Fruit fly (Drosophila melanogaster) whole organism, embryonic: ENCODE measurements around the gene CG3036.

ENCODE experiments used
- CG1233 ChIP-seq: fragments of 200-800 bp; sonication (Bioruptor generic); optimal IDR thresholded peaks from 4 replicates; lab custom pipeline; 2018; ENCODE audit warnings: missing biosample characterization, mild to moderate bottlenecking, missing genetic modification characterization
- CG43689 ChIP-seq: fragments of 200-800 bp; sonication (Bioruptor generic); IDR thresholded peaks from 2 replicates; pipeline ENCODE4 v1.3.6; 2022; ENCODE audit warnings: missing biosample characterization, missing genetic modification characterization
- CG6689 ChIP-seq: fragments of 200-800 bp; sonication (Bioruptor generic); IDR thresholded peaks from 2 replicates; pipeline ENCODE4 v1.3.6; 2022; ENCODE audit warnings: missing biosample characterization, missing genetic modification characterization
- D19A ChIP-seq: fragments of 200-800 bp; optimal IDR thresholded peaks from 3 replicates; lab custom pipeline; 2019; ENCODE audit warnings: missing biosample characterization, mild to moderate bottlenecking, missing genetic modification characterization, moderate library complexity
- az2 ChIP-seq: fragments of 200-800 bp; sonication (Bioruptor generic); optimal IDR thresholded peaks from 3 replicates; lab custom pipeline; 2016; ENCODE audit warnings: missing biosample characterization, missing genetic modification characterization
- br ChIP-seq: fragments of >200 bp; optimal IDR thresholded peaks from 2 replicates; lab custom pipeline; 2017
- jing ChIP-seq: fragments of 200-800 bp; sonication (Bioruptor generic); optimal IDR thresholded peaks from 2 replicates; lab custom pipeline; 2018; ENCODE audit warnings: missing biosample characterization, mild to moderate bottlenecking, missing genetic modification characterization
- p53 ChIP-seq: fragments of 200-800 bp; sonication (Bioruptor generic); optimal IDR thresholded peaks from 2 replicates; lab custom pipeline; 2016; ENCODE audit warnings: missing biosample characterization, missing genetic modification characterization
- psq ChIP-seq: fragments of 200-800 bp; sonication (Bioruptor generic); optimal IDR thresholded peaks from 2 replicates; lab custom pipeline; 2017; ENCODE audit warnings: missing biosample characterization, missing genetic modification characterization

- no peak for TF ChIP-seq psq (GFP tag; lab: Kevin White, UChicago)
- no peak for TF ChIP-seq CG6689 (GFP tag; lab: Robert Waterston, UW)
- no peak for TF ChIP-seq jing (GFP tag; lab: Kevin White, UChicago)
- no peak for TF ChIP-seq CG1233
- TF ChIP-seq CG43689 (GFP tag; lab: Robert Waterston, UW), result no peak
- TF ChIP-seq br (lab: Kevin White, UChicago), result no peak
- no peak for TF ChIP-seq az2 (GFP tag; lab: Kevin White, UChicago)
- no peak for TF ChIP-seq p53 (GFP tag; lab: Kevin White, UChicago)
- TF ChIP-seq D19A (tag; lab: Kevin White, UChicago), result no peak
These were observed 6.3 kb downstream of the CG3036 start for dm6 chr2L:4898165-4898564.
